Fruit fly (Drosophila melanogaster): Measurements from ENCODE around the gene CG9641.

The CG9641 gene

DNA sequence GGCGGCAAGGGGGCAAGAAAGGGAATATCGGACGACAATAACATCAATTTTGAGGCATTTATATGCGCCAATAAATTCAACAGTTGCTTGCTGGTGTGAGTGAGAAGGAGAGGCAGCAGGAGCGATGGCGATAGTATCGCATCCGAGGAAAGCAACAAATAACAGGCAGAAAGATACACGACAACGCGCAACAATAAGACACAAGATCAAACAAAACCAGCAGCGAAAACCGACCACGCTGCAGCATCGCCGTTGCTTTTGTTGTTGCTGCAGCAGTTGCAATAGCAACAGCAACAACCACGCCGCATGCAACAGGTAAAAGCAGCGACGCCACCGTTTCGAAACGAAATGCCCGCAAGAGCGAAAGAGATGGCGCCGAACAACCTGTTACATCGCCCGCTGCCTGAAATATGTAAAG is 23.9 kb upstream of the CG9641 start:
- TF ChIP-seq HLH106 (tag; optimal IDR thresholded peaks at IDR 0.05) (no peak), h (GFP tag; optimal IDR thresholded peaks at IDR 0.05) (no peak)

DNA sequence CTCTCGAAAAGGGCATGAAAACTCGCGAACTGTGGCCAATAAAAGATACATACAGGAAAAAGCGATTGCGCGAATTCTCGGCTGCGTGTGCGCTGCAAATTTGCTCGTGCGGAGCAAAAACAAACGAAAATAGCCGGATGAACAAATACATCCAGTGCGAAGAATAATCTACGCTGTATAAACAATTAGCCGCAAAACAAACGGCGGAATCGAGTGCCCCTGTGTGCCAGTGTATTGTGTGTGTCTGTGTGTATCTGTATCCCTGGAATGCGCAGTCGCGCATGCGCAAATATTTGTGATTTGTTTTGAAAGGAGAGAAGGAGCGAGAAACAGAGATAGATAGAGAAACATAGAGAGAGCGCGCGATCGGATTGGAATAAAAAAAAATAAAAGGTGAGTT is 22.9 kb upstream of the CG9641 start:
- TF ChIP-seq HLH106 (tag; optimal IDR thresholded peaks at IDR 0.05) (no peak), foxo (GFP tag; optimal IDR thresholded peaks at IDR 0.05) (no peak), N (GFP tag; optimal IDR thresholded peaks at IDR 0.05) (no peak), Jra (GFP tag; optimal IDR thresholded peaks at IDR 0.05) (no peak), OdsH (GFP tag; optimal IDR thresholded peaks at IDR 0.05) (no peak), Myc (optimal IDR thresholded peaks at IDR 0.05) (no peak), jim (GFP tag; optimal IDR thresholded peaks at IDR 0.05) (no peak), tai (GFP tag; optimal IDR thresholded peaks at IDR 0.05) (no peak), brk (GFP tag; optimal IDR thresholded peaks at IDR 0.05) (no peak), sv (GFP tag; optimal IDR thresholded peaks at IDR 0.05) (no peak), Hr83 (GFP tag; optimal IDR thresholded peaks at IDR 0.05; ENCODE audit: poor library complexity, severe bottlenecking) (no peak), Hr78 (GFP tag; optimal IDR thresholded peaks at IDR 0.05) (no peak), h (GFP tag; optimal IDR thresholded peaks at IDR 0.05) (no peak), CG9705 (GFP tag; optimal IDR thresholded peaks at IDR 0.05) (no peak), Sp1 (GFP tag; optimal IDR thresholded peaks at IDR 0.05) (no peak), psq (GFP tag; optimal IDR thresholded peaks at IDR 0.05) (no peak)

DNA sequence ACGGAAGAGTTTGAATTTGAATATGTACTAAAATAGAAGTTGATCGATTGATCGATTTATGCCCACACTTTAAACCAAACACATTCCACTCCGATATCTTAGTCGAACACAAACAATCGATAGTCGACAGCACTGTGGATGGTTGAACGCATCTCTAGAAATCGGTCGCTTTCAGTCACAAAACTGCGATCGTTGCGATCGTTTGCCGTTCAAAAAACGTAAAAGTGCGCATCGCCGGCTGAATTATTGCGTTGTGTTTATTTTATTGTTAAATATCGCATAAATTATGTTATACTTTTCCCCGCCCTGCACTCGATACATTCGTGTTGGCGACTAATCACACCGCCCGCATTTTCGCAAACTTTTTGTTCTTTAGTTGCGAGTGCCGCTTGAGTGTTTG is 22.5 kb upstream of the CG9641 start, which contains the start of gene Ccdc85:
TSS of gene Ccdc85 (plus strand) at position 174 of the 400 bp plus-strand sequence.
- TF ChIP-seq Vsx2 (GFP tag; optimal IDR thresholded peaks at IDR 0.05; ENCODE audit: partially characterized antibody) (peak; percentile 60), foxo (GFP tag; optimal IDR thresholded peaks at IDR 0.05) (peak in 1 of 2 experiments; percentile 50), Rel (GFP tag; optimal IDR thresholded peaks at IDR 0.05) (no peak), Rel (tag; optimal IDR thresholded peaks at IDR 0.05) (peak; percentile 39), Myc (optimal IDR thresholded peaks at IDR 0.05) (peak; percentile 40), Hr83 (GFP tag; optimal IDR thresholded peaks at IDR 0.05; ENCODE audit: poor library complexity, severe bottlenecking) (no peak), Dif (GFP tag; optimal IDR thresholded peaks at IDR 0.05; ENCODE audit: partially characterized antibody) (peak; percentile 75), Jra (GFP tag; optimal IDR thresholded peaks at IDR 0.05) (peak; percentile 28), Abd-B (GFP tag; optimal IDR thresholded peaks at IDR 0.05) (no peak), fru (GFP tag; optimal IDR thresholded peaks at IDR 0.05) (no peak), br (GFP tag; optimal IDR thresholded peaks at IDR 0.05) (no peak), h (GFP tag; optimal IDR thresholded peaks at IDR 0.05) (peak; percentile 6), dl (GFP tag; optimal IDR thresholded peaks at IDR 0.05; ENCODE audit: insufficient read depth in 1 of 2, partially characterized antibody in 2 of 2) (peak in 1 of 2 experiments; percentile 3)

DNA sequence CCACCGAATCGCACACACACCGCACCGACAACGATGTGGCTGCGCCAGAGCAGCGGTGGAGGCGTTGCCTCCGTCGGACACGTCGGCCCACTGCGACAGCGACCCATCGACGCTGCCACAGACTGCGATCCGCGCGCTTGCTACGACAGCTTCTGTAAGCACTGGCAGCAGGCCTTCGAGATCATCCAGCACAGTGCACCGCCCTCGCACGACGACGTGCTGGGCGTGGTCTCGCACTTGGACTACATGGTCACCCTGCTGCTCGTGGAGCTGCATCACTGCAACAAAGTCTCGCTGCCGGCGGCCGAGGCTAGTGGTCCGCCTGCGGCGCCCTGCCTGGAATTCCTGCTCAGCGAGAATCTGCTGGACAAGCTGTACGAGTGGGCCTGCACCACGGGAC is 17.0 kb upstream of the CG9641 start:
- no peak for TF ChIP-seq OdsH (GFP tag; optimal IDR thresholded peaks at IDR 0.05)
- no peak for TF ChIP-seq jim (GFP tag; optimal IDR thresholded peaks at IDR 0.05)
- no peak for TF ChIP-seq dsf (GFP tag; optimal IDR thresholded peaks at IDR 0.05; ENCODE audit: borderline replicate concordance)
- TF ChIP-seq ey (GFP tag; optimal IDR thresholded peaks at IDR 0.05) = no peak
- TF ChIP-seq Abd-B (GFP tag; optimal IDR thresholded peaks at IDR 0.05) = no peak
- no peak for TF ChIP-seq tai (GFP tag; optimal IDR thresholded peaks at IDR 0.05)
- TF ChIP-seq psq (GFP tag; optimal IDR thresholded peaks at IDR 0.05) = no peak
- no peak for TF ChIP-seq Mio (GFP tag; optimal IDR thresholded peaks at IDR 0.05)
- no peak for TF ChIP-seq HLH106 (tag; optimal IDR thresholded peaks at IDR 0.05)
- no peak for TF ChIP-seq foxo (GFP tag; optimal IDR thresholded peaks at IDR 0.05)
- no peak for TF ChIP-seq woc (GFP tag; optimal IDR thresholded peaks at IDR 0.05)
- TF ChIP-seq pan (optimal IDR thresholded peaks at IDR 0.05) = no peak
- TF ChIP-seq rgr (GFP tag; optimal IDR thresholded peaks at IDR 0.05) = no peak
- TF ChIP-seq N (GFP tag; optimal IDR thresholded peaks at IDR 0.05) = no peak
- no peak for TF ChIP-seq Rel (GFP tag; optimal IDR thresholded peaks at IDR 0.05)
- TF ChIP-seq Rel (tag; optimal IDR thresholded peaks at IDR 0.05) = no peak
- TF ChIP-seq Myc (optimal IDR thresholded peaks at IDR 0.05) = no peak
- no peak for TF ChIP-seq Jra (GFP tag; optimal IDR thresholded peaks at IDR 0.05)
- TF ChIP-seq brk (GFP tag; optimal IDR thresholded peaks at IDR 0.05) = no peak

- TF ChIP-seq CG32264 (GFP tag; optimal IDR thresholded peaks at IDR 0.05) = no peak
- no peak for TF ChIP-seq jim (GFP tag; optimal IDR thresholded peaks at IDR 0.05)
- TF ChIP-seq HLH106 (tag; optimal IDR thresholded peaks at IDR 0.05) = no peak
- no peak for TF ChIP-seq GATAd (GFP tag; optimal IDR thresholded peaks at IDR 0.05)
- no peak for TF ChIP-seq CG9705 (GFP tag; optimal IDR thresholded peaks at IDR 0.05)
- no peak for TF ChIP-seq dl (GFP tag; optimal IDR thresholded peaks at IDR 0.05; ENCODE audit: insufficient read depth in 1 of 2, partially characterized antibody in 2 of 2)
Observed at dm6 chr2L:2993236-2993635, 16.6 kb upstream of the CG9641 start.
